Fruit fly (Drosophila melanogaster): ENCODE measurements around the gene CG43092.

CG43092 gene

dm6 chr3R:22755187-22755777 lies 14.2 kb downstream of the CG43092 start (continued):
- TF ChIP-seq Med (GFP tag) (peak; percentile 68), org-1 (GFP tag; optimal IDR thresholded peaks at IDR 0.05) (no peak), ham (GFP tag; IDR thresholded peaks at IDR 0.05) (no peak), cato (GFP tag; optimal IDR thresholded peaks at IDR 0.05; ENCODE audit: borderline replicate concordance) (no peak), NFAT (GFP tag; IDR thresholded peaks at IDR 0.05) (no peak), sr (GFP tag; IDR thresholded peaks at IDR 0.05) (peak; percentile 46; the same call in 1 of the 3 replicates), sob (GFP tag; IDR thresholded peaks at IDR 0.05) (0 out of 2 replicates have a peak, but pooled peaks have one; percentile 25), Atf6 (GFP tag; IDR thresholded peaks at IDR 0.05) (0 out of 2 replicates have a peak, but pooled peaks have one; percentile 30), Trl (optimal IDR thresholded peaks at IDR 0.05) (peak; percentile 60 to 67), Trl (GFP tag; optimal IDR thresholded peaks at IDR 0.05) (no peak), Fer2 (tag; optimal IDR thresholded peaks at IDR 0.05) (no peak), ken (GFP tag; IDR thresholded peaks at IDR 0.05) (no peak), CG6854 (GFP tag; optimal IDR thresholded peaks at IDR 0.05) (no peak), Sry-β (GFP tag; optimal IDR thresholded peaks at IDR 0.05) (no peak), MTF-1 (GFP tag; optimal IDR thresholded peaks at IDR 0.05; ENCODE audit: borderline replicate concordance) (peak; percentile 58), row (GFP tag; IDR thresholded peaks at IDR 0.05) (0 out of 3 replicates have a peak, but pooled peaks have one; percentile 12), stwl (tag; optimal IDR thresholded peaks at IDR 0.05) (no peak), z (GFP tag; IDR thresholded peaks at IDR 0.05) (peak; percentile 23; the same call in 1 of the 3 replicates), CG2129 (GFP tag; IDR thresholded peaks at IDR 0.05; ENCODE audit: partially characterized antibody) (no peak), onecut (GFP tag; IDR thresholded peaks at IDR 0.05) (peak; percentile 99), CG2678 (tag; optimal IDR thresholded peaks at IDR 0.05) (no peak), CG9727 (GFP tag; optimal IDR thresholded peaks at IDR 0.05) (no peak), nerfin-2 (GFP tag; IDR thresholded peaks at IDR 0.05; ENCODE audit: partially characterized antibody) (0 out of 2 replicates have a peak, but pooled peaks have one; percentile 10), pros (GFP tag; optimal IDR thresholded peaks at IDR 0.05) (peak; percentile 78), psq (GFP tag; optimal IDR thresholded peaks at IDR 0.05) (no peak), unpg (GFP tag; optimal IDR thresholded peaks at IDR 0.05) (no peak), crp (GFP tag; optimal IDR thresholded peaks at IDR 0.05) (peak in 1 of 2 experiments; percentile 15), crc (GFP tag; optimal IDR thresholded peaks at IDR 0.05) (no peak)

- TF ChIP-seq ham (GFP tag; IDR thresholded peaks at IDR 0.05) (no peak), CG12071 (GFP tag; optimal IDR thresholded peaks at IDR 0.05) (peak; percentile 38), CG15011 (GFP tag; optimal IDR thresholded peaks at IDR 0.05) (peak; percentile 45), CG18262 (tag; optimal IDR thresholded peaks at IDR 0.05) (peak; percentile 77), onecut (GFP tag; IDR thresholded peaks at IDR 0.05) (no peak; the same call in 1 of the 2 replicates), CG11398 (GFP tag; optimal IDR thresholded peaks at IDR 0.05) (no peak), croc (GFP tag; conservative IDR thresholded peaks at IDR 0.05) (no peak; the same call in 2 of the 3 replicates), CG11696 (GFP tag; IDR thresholded peaks at IDR 0.05) (no peak), wor (GFP tag; IDR thresholded peaks at IDR 0.05) (no peak), fu2 (GFP tag; optimal IDR thresholded peaks at IDR 0.05) (no peak), CG9727 (GFP tag; optimal IDR thresholded peaks at IDR 0.05) (peak; percentile 73), bab2 (GFP tag; optimal IDR thresholded peaks at IDR 0.05) (peak; percentile 35), sna (GFP tag; IDR thresholded peaks at IDR 0.05; ENCODE audit: partially characterized antibody) (peak; percentile 19; the same call in 1 of the 2 replicates), Rx (GFP tag; IDR thresholded peaks at IDR 0.05) (peak; percentile 57), CG13775 (GFP tag; optimal IDR thresholded peaks at IDR 0.05) (peak; percentile 63), CG15269 (tag; optimal IDR thresholded peaks at IDR 0.05) (peak; percentile 81), CG9876 (GFP tag; optimal IDR thresholded peaks at IDR 0.05) (no peak), Gug (GFP tag; IDR thresholded peaks at IDR 0.05) (peak; percentile 79), Fer3 (tag; optimal IDR thresholded peaks at IDR 0.05) (peak; percentile 18), Side (GFP tag; optimal IDR thresholded peaks at IDR 0.05) (peak; percentile 29), CG8359 (GFP tag; optimal IDR thresholded peaks at IDR 0.05; ENCODE audit: borderline replicate concordance) (no peak), CG33213 (GFP tag; optimal IDR thresholded peaks at IDR 0.05) (no peak), CG6765 (GFP tag; optimal IDR thresholded peaks at IDR 0.05) (peak; percentile 16)
These were observed 15.3 kb downstream of the CG43092 start for dm6 chr3R:22753895-22754774.

Measured in whole organism, embryonic.